Fruit fly (Drosophila melanogaster) whole organism, embryonic: ENCODE measurements around the gene Trm1.

Source experiments
- CG10274 ChIP-seq: fragments of 200-800 bp; sonication (Bioruptor generic); optimal IDR thresholded peaks from 3 replicates; lab custom pipeline; 2017; ENCODE audit warnings: missing biosample characterization, mild to moderate bottlenecking, missing genetic modification characterization
- CG11093 ChIP-seq: fragments of 200-800 bp; sonication (Bioruptor generic); IDR thresholded peaks from 3 replicates; pipeline ENCODE4 v1.3.6; 2022; ENCODE audit warnings: missing biosample characterization, missing genetic modification characterization
- CG12236 ChIP-seq: fragments of 200-800 bp; sonication (Bioruptor generic); optimal IDR thresholded peaks from 2 replicates; lab custom pipeline; 2016; ENCODE audit warnings: missing biosample characterization, missing genetic modification characterization
- CG12659 ChIP-seq: fragments of 200-800 bp; sonication (Bioruptor generic); optimal IDR thresholded peaks from 3 replicates; lab custom pipeline; 2017; ENCODE audit warnings: mild to moderate bottlenecking, missing biosample characterization, missing genetic modification reagents, missing genetic modification characterization
- CG14014 ChIP-seq: fragments of 200-800 bp; sonication (Bioruptor generic); IDR thresholded peaks from 2 replicates; pipeline ENCODE4 v1.3.6; 2022; ENCODE audit warnings: missing biosample characterization, missing genetic modification characterization
- CG14441 ChIP-seq: fragments of 200-800 bp; sonication (Bioruptor generic); IDR thresholded peaks from 2 replicates; pipeline ENCODE4 v1.3.6; 2022; ENCODE audit warnings: missing biosample characterization, missing genetic modification characterization
- CG15269 ChIP-seq: fragments of 200-800 bp; sonication (Bioruptor generic); optimal IDR thresholded peaks from 2 replicates; lab custom pipeline; 2018; ENCODE audit warnings: missing biosample characterization, mild to moderate bottlenecking, missing genetic modification characterization, moderate library complexity
- CG2202 ChIP-seq: fragments of 200-800 bp; sonication (Bioruptor generic); optimal IDR thresholded peaks from 2 replicates; lab custom pipeline; 2018; ENCODE audit warnings: missing biosample characterization, mild to moderate bottlenecking, missing genetic modification characterization
- CG31441 ChIP-seq: fragments of 200-800 bp; sonication (Bioruptor generic); IDR thresholded peaks from 2 replicates; pipeline ENCODE4 v1.3.6; 2022; ENCODE audit warnings: missing biosample characterization, missing genetic modification characterization
- CG3281 ChIP-seq: fragments of 200-800 bp; sonication (Bioruptor generic); optimal IDR thresholded peaks from 3 replicates; lab custom pipeline; 2017; ENCODE audit warnings: missing biosample characterization, mild to moderate bottlenecking, missing genetic modification characterization
- CG34376 ChIP-seq: fragments of 200-800 bp; sonication (Bioruptor generic); optimal IDR thresholded peaks from 2 replicates; lab custom pipeline; 2018; ENCODE audit warnings: missing biosample characterization, mild to moderate bottlenecking, missing genetic modification characterization
- CG34422 ChIP-seq: fragments of 200-800 bp; sonication (Bioruptor generic); IDR thresholded peaks from 3 replicates; pipeline ENCODE4 v1.3.6; 2022; ENCODE audit warnings: missing biosample characterization, missing genetic modification characterization
- CG4328 ChIP-seq: fragments of 200-800 bp; sonication (Bioruptor generic); optimal IDR thresholded peaks from 3 replicates; lab custom pipeline; 2017; ENCODE audit warnings: missing biosample characterization, missing genetic modification reagents, missing genetic modification characterization
- CG4617 ChIP-seq: fragments of 200-800 bp; sonication (Bioruptor generic); optimal IDR thresholded peaks from 3 replicates; lab custom pipeline; 2016; ENCODE audit warnings: missing biosample characterization, missing genetic modification characterization, borderline replicate concordance
- CG5245 ChIP-seq: fragments of 200-800 bp; sonication (Bioruptor generic); optimal IDR thresholded peaks from 3 replicates; lab custom pipeline; 2016; ENCODE audit warnings: missing biosample characterization, missing genetic modification characterization
- CG8359 ChIP-seq: fragments of 200-800 bp; sonication (Bioruptor generic); optimal IDR thresholded peaks from 2 replicates; lab custom pipeline; 2017; ENCODE audit warnings: missing biosample characterization, mild to moderate bottlenecking, missing genetic modification characterization, borderline replicate concordance
- CkIIα-i1 ChIP-seq: fragments of 200-800 bp; sonication (Bioruptor generic); IDR thresholded peaks from 2 replicates; pipeline ENCODE4 v1.3.6; 2022; ENCODE audit warnings: missing biosample characterization, missing genetic modification characterization
- CrebB ChIP-seq: fragments of 200-800 bp; sonication (Bioruptor generic); optimal IDR thresholded peaks from 3 replicates; lab custom pipeline; 2018; ENCODE audit warnings: missing biosample characterization, mild to moderate bottlenecking, missing genetic modification characterization
- D ChIP-seq, 2 experiments: fragments of 200-800 bp in 1 of 2; fragments of >200 bp in 1 of 2; sonication (Bioruptor generic) in 1 of 2; optimal IDR thresholded peaks; 2 replicates in 1 of 2; 3 replicates in 1 of 2; lab custom pipeline; 2017; ENCODE audit warnings: mild to moderate bottlenecking in 1 of 2, missing biosample characterization in 1 of 2, missing genetic modification characterization in 1 of 2, missing genetic modification reagents in 1 of 2
- Dad ChIP-seq: fragments of 200-800 bp; sonication (Bioruptor generic); optimal IDR thresholded peaks from 3 replicates; lab custom pipeline; 2016; ENCODE audit warnings: missing biosample characterization, missing genetic modification characterization
- Dbx ChIP-seq: fragments of 200-800 bp; sonication (Bioruptor generic); IDR thresholded peaks from 3 replicates; pipeline ENCODE4 v1.3.6; 2022; ENCODE audit warnings: missing biosample characterization, missing genetic modification characterization
- Dp ChIP-seq: fragments of 200-800 bp; sonication (Bioruptor generic); optimal IDR thresholded peaks from 2 replicates; lab custom pipeline; 2018; ENCODE audit warnings: missing biosample characterization, mild to moderate bottlenecking, missing genetic modification characterization, moderate library complexity
- HLH54F ChIP-seq: fragments of 200-800 bp; sonication (Bioruptor generic); optimal IDR thresholded peaks from 3 replicates; lab custom pipeline; 2016; ENCODE audit warnings: missing biosample characterization, missing genetic modification characterization
- NC2β ChIP-seq: fragments of 200-800 bp; sonication (Bioruptor generic); optimal IDR thresholded peaks from 2 replicates; lab custom pipeline; 2016; ENCODE audit warnings: missing biosample characterization, missing genetic modification characterization
- Pdp1 ChIP-seq, 2 experiments: fragments of 200-800 bp; sonication (Bioruptor generic); optimal IDR thresholded peaks; 3 replicates each; lab custom pipeline; 2016; ENCODE audit warnings: missing biosample characterization in 2 of 2, missing genetic modification characterization in 2 of 2, mild to moderate bottlenecking in 1 of 2, moderate library complexity in 1 of 2
- Poxn ChIP-seq: fragments of 200-800 bp; sonication (Bioruptor generic); IDR thresholded peaks from 2 replicates; pipeline ENCODE4 v1.3.6; 2022; ENCODE audit warnings: missing biosample characterization, missing genetic modification characterization
- Ravus ChIP-seq: fragments of 200-800 bp; sonication (Bioruptor generic); IDR thresholded peaks from 2 replicates; pipeline ENCODE4 v1.3.6; 2022; ENCODE audit warnings: missing biosample characterization, missing genetic modification characterization
- Sox102F ChIP-seq: fragments of 200-800 bp; sonication (Bioruptor generic); optimal IDR thresholded peaks from 2 replicates; lab custom pipeline; 2018; ENCODE audit warnings: missing biosample characterization, mild to moderate bottlenecking, missing genetic modification characterization, moderate library complexity
- ara ChIP-seq: fragments of 200-800 bp; sonication (Bioruptor generic); IDR thresholded peaks from 2 replicates; pipeline ENCODE4 v1.3.6; 2022; ENCODE audit warnings: missing biosample characterization, missing genetic modification characterization
- bbx ChIP-seq: fragments of 200-800 bp; sonication (Bioruptor generic); IDR thresholded peaks from 2 replicates; pipeline ENCODE4 v1.3.6; 2022; ENCODE audit warnings: missing biosample characterization, missing genetic modification characterization; ENCODE audit not compliant: partially characterized antibody
- bigmax ChIP-seq: fragments of 200-800 bp; sonication (Bioruptor generic); optimal IDR thresholded peaks from 2 replicates; lab custom pipeline; 2018; ENCODE audit warnings: missing biosample characterization, mild to moderate bottlenecking, missing genetic modification characterization
- danr ChIP-seq: fragments of 200-800 bp; sonication (Bioruptor generic); IDR thresholded peaks from 2 replicates; pipeline ENCODE4 v1.3.6; 2022; ENCODE audit warnings: missing biosample characterization, missing genetic modification characterization
- emc ChIP-seq: fragments of 200-800 bp; sonication (Bioruptor generic); optimal IDR thresholded peaks from 2 replicates; lab custom pipeline; 2016; ENCODE audit warnings: missing biosample characterization, missing genetic modification characterization
- ems ChIP-seq: fragments of 200-800 bp; sonication (Bioruptor generic); optimal IDR thresholded peaks from 3 replicates; lab custom pipeline; 2016; ENCODE audit warnings: missing biosample characterization, missing genetic modification characterization
- exex ChIP-seq: fragments of 200-800 bp; sonication (Bioruptor generic); optimal IDR thresholded peaks from 4 replicates; lab custom pipeline; 2018; ENCODE audit warnings: missing biosample characterization, mild to moderate bottlenecking, missing genetic modification characterization, moderate library complexity
- grau ChIP-seq: fragments of 200-800 bp; optimal IDR thresholded peaks from 3 replicates; lab custom pipeline; 2019; ENCODE audit warnings: missing biosample characterization, mild to moderate bottlenecking, missing genetic modification characterization, moderate library complexity
- gsb-n ChIP-seq: fragments of 200-800 bp; sonication (Bioruptor generic); optimal IDR thresholded peaks from 3 replicates; lab custom pipeline; 2018; ENCODE audit warnings: missing biosample characterization, mild to moderate bottlenecking, missing genetic modification characterization
- hbn ChIP-seq: fragments of 200-800 bp; sonication (Bioruptor generic); IDR thresholded peaks from 2 replicates; pipeline ENCODE4 v1.3.6; 2022; ENCODE audit warnings: missing biosample characterization, missing genetic modification characterization; ENCODE audit not compliant: partially characterized antibody
- ken ChIP-seq: fragments of 200-800 bp; sonication (Bioruptor generic); IDR thresholded peaks from 3 replicates; pipeline ENCODE4 v1.3.6; 2022; ENCODE audit warnings: missing biosample characterization, missing genetic modification characterization
- nau ChIP-seq: fragments of 200-800 bp; sonication (Bioruptor generic); optimal IDR thresholded peaks from 3 replicates; lab custom pipeline; 2017; ENCODE audit warnings: missing biosample characterization, mild to moderate bottlenecking, missing genetic modification characterization, missing genetic modification reagents
- nmo ChIP-seq: fragments of 200-800 bp; sonication (Bioruptor generic); optimal IDR thresholded peaks from 2 replicates; lab custom pipeline; 2018; ENCODE audit warnings: missing biosample characterization, mild to moderate bottlenecking, missing genetic modification characterization, moderate library complexity
- pfk ChIP-seq: fragments of 200-800 bp; sonication (Bioruptor generic); optimal IDR thresholded peaks from 2 replicates; lab custom pipeline; 2018; ENCODE audit warnings: missing biosample characterization, mild to moderate bottlenecking, missing genetic modification characterization, moderate library complexity
- pzg ChIP-seq: fragments of 200-800 bp; sonication (Bioruptor generic); optimal IDR thresholded peaks from 3 replicates; lab custom pipeline; 2018; ENCODE audit warnings: missing biosample characterization, mild to moderate bottlenecking, missing genetic modification characterization, moderate library complexity
- repo ChIP-seq: fragments of 200-800 bp; sonication (Bioruptor generic); optimal IDR thresholded peaks from 2 replicates; lab custom pipeline; 2016; ENCODE audit warnings: missing biosample characterization, missing genetic modification characterization
- slou ChIP-seq: fragments of 200-800 bp; sonication (Bioruptor generic); optimal IDR thresholded peaks from 3 replicates; lab custom pipeline; 2016; ENCODE audit warnings: missing biosample characterization, missing genetic modification characterization
- stc ChIP-seq: fragments of 200-800 bp; sonication (Bioruptor generic); IDR thresholded peaks from 2 replicates; pipeline ENCODE4 v1.3.6; 2022; ENCODE audit warnings: missing biosample characterization, missing genetic modification characterization
- trem ChIP-seq: fragments of 200-800 bp; optimal IDR thresholded peaks from 3 replicates; lab custom pipeline; 2019; ENCODE audit warnings: missing biosample characterization, mild to moderate bottlenecking, missing genetic modification characterization, moderate library complexity
- wor ChIP-seq: fragments of 200-800 bp; sonication (Bioruptor generic); IDR thresholded peaks from 2 replicates; pipeline ENCODE4 v1.3.6; 2022; ENCODE audit warnings: missing biosample characterization, missing genetic modification characterization
- zfh1 ChIP-seq: fragments of 200-800 bp; sonication (Bioruptor generic); IDR thresholded peaks from 3 replicates; pipeline ENCODE4 v1.3.6; 2022; ENCODE audit warnings: missing biosample characterization, missing genetic modification characterization

The Trm1 gene

dm6 chr2L:12435976-12436771, 8.3 kb downstream of the Trm1 start (continued):
- TF ChIP-seq CG2202 (no peak), CG5245 (no peak), Pdp1 (GFP tag; optimal IDR thresholded peaks at IDR 0.05; lab: Kevin White, UChicago) (no peak), CG4617 (no peak), HLH54F (GFP tag; lab: Kevin White, UChicago) (no peak), pfk (GFP tag; lab: Kevin White, UChicago) (peak; percentile 35), trem (peak; percentile 26), wor (GFP tag; lab: Robert Waterston, UW) (no peak), gsb-n (tag; lab: Kevin White, UChicago) (no peak), Sox102F (GFP tag; lab: Kevin White, UChicago) (no peak), CG10274 (GFP tag; lab: Kevin White, UChicago) (no peak), CG4328 (GFP tag; lab: Kevin White, UChicago) (no peak), grau (peak; percentile 2), CG34422 (peak; percentile 37; the same call in 1 of the 3 replicates), CG31441 (peak; percentile 65; the same call in 1 of the 2 replicates), Dad (GFP tag; lab: Kevin White, UChicago) (no peak), CrebB (peak; percentile 15), CkIIα-i1 (GFP tag; lab: Robert Waterston, UW) (no peak), pzg (GFP tag; lab: Kevin White, UChicago) (peak; percentile 54), CG14441 (peak; percentile 18; the same call in 1 of the 2 replicates), CG12236 (no peak), Dbx (GFP tag; lab: Robert Waterston, UW) (peak; percentile 63; the same call in 1 of the 3 replicates), Ravus (no peak), CG3281 (GFP tag; lab: Kevin White, UChicago) (peak; percentile 1), bbx (GFP tag; lab: Robert Waterston, UW) (no peak), CG8359 (GFP tag; lab: Kevin White, UChicago) (no peak), CG14014 (no peak), danr (no peak), nau (GFP tag; lab: Kevin White, UChicago) (no peak), ara (GFP tag; lab: Robert Waterston, UW) (no peak), D (optimal IDR thresholded peaks at IDR 0.05; lab: Kevin White, UChicago) (no peak), D (GFP tag; optimal IDR thresholded peaks at IDR 0.05; lab: Kevin White, UChicago) (no peak), slou (GFP tag; lab: Kevin White, UChicago) (no peak), CG15269 (tag; lab: Kevin White, UChicago) (no peak), ken (GFP tag; lab: Robert Waterston, UW) (no peak), emc (GFP tag; lab: Kevin White, UChicago) (no peak), NC2β (GFP tag; lab: Kevin White, UChicago) (no peak), repo (GFP tag; lab: Kevin White, UChicago) (no peak), bigmax (GFP tag; lab: Kevin White, UChicago) (peak; percentile 81), CG12659 (GFP tag; lab: Kevin White, UChicago) (peak; percentile 19), Poxn (no peak), ems (no peak), CG11093 (no peak), zfh1 (no peak), hbn (GFP tag; lab: Robert Waterston, UW) (peak; percentile 32), exex (tag; lab: Kevin White, UChicago) (no peak), stc (GFP tag; lab: Robert Waterston, UW) (no peak), Dp (GFP tag; lab: Kevin White, UChicago) (no peak), CG34376 (no peak), nmo (GFP tag; lab: Kevin White, UChicago) (peak; percentile 6)
